Fruit fly (Drosophila melanogaster) Kc167 (cell line): ENCODE measurements around the gene CG12016.

ENCODE experiments used
- Sin3A ChIP-seq: fragments of >200 bp; optimal IDR thresholded peaks from 2 replicates; lab custom pipeline; 2018; ENCODE audit warnings: missing external identifiers
- h ChIP-seq: fragments of >200 bp; optimal IDR thresholded peaks from 3 replicates; lab custom pipeline; 2018; ENCODE audit warnings: missing external identifiers
- psq ChIP-seq: fragments of >200 bp; optimal IDR thresholded peaks from 2 replicates; lab custom pipeline; 2017; ENCODE audit warnings: missing external identifiers
- ttk ChIP-seq: sonication (Bioruptor generic); optimal IDR thresholded peaks from 2 replicates; lab custom pipeline; 2017; ENCODE audit warnings: missing external identifiers

- TF ChIP-seq h (no peak), ttk (no peak), Sin3A (lab: Kevin White, UChicago) (no peak), psq (lab: Kevin White, UChicago) (no peak)
These were observed 33.2 kb downstream of the CG12016 start for dm6 chr3L:3352516-3352915.
